Worm (Caenorhabditis elegans) whole organism, mixed stage, embryonic: ENCODE results near the gene aak-2.

Experiments used
- M03D4.4 ChIP-seq: sonication (generic microtip); optimal IDR thresholded peaks from 2 replicates; lab custom pipeline; 2017; ENCODE audit warnings: mild to moderate bottlenecking, missing genetic modification characterization, missing compliant biosample characterization
- ceh-39 ChIP-seq: fragments of 150-350 bp; optimal IDR thresholded peaks from 2 replicates; lab custom pipeline; 2014; ENCODE audit warnings: missing biosample characterization, missing genetic modification characterization
- ceh-43 ChIP-seq: fragments of 200-800 bp; sonication (Bioruptor generic); optimal IDR thresholded peaks from 2 replicates; lab custom pipeline; 2018; ENCODE audit warnings: mild to moderate bottlenecking, missing genetic modification characterization, moderate library complexity, missing compliant biosample characterization
- ceh-83 ChIP-seq: fragments of 200-800 bp; sonication (Bioruptor generic); optimal IDR thresholded peaks from 2 replicates; lab custom pipeline; 2018; ENCODE audit warnings: mild to moderate bottlenecking, missing genetic modification characterization, missing compliant biosample characterization
- ces-1 ChIP-seq: fragments of 150-350 bp; optimal IDR thresholded peaks from 2 replicates; lab custom pipeline; 2014; ENCODE audit warnings: missing biosample characterization, missing genetic modification reagents, missing genetic modification characterization
- drap-1 ChIP-seq: fragments of 200-800 bp; sonication (Bioruptor generic); optimal IDR thresholded peaks from 3 replicates; lab custom pipeline; 2018; ENCODE audit warnings: mild to moderate bottlenecking, missing genetic modification characterization, missing compliant biosample characterization
- elt-3 ChIP-seq: fragments of 150-350 bp; optimal IDR thresholded peaks from 2 replicates; lab custom pipeline; 2014; ENCODE audit warnings: missing biosample characterization, missing genetic modification characterization
- ham-2 ChIP-seq: fragments of 200-800 bp; sonication (Bioruptor generic); optimal IDR thresholded peaks from 2 replicates; lab custom pipeline; 2018; ENCODE audit warnings: mild to moderate bottlenecking, missing genetic modification characterization, missing compliant biosample characterization
- lin-13 ChIP-seq: fragments of 150-350 bp; optimal IDR thresholded peaks from 2 replicates; lab custom pipeline; 2014; ENCODE audit warnings: missing biosample characterization, missing genetic modification characterization
- mls-2 ChIP-seq: sonication (generic microtip); optimal IDR thresholded peaks from 2 replicates; lab custom pipeline; 2016; ENCODE audit warnings: mild to moderate bottlenecking, missing genetic modification characterization, moderate library complexity, missing compliant biosample characterization
- nhr-12 ChIP-seq: fragments of 150-350 bp; optimal IDR thresholded peaks from 2 replicates; lab custom pipeline; 2014; ENCODE audit warnings: missing biosample characterization, missing genetic modification characterization
- nhr-76 ChIP-seq: sonication (generic microtip); optimal IDR thresholded peaks from 2 replicates; lab custom pipeline; 2017; ENCODE audit warnings: missing biosample characterization, missing genetic modification characterization
- pha-4 ChIP-seq: fragments of 150-350 bp; optimal IDR thresholded peaks from 2 replicates; lab custom pipeline; 2018; ENCODE audit warnings: missing biosample characterization, missing genetic modification reagents, missing genetic modification characterization
- sem-2 ChIP-seq: fragments of 200-800 bp; sonication (Bioruptor generic); optimal IDR thresholded peaks from 2 replicates; lab custom pipeline; 2018; ENCODE audit warnings: mild to moderate bottlenecking, missing genetic modification characterization, missing compliant biosample characterization
- snpc-4 ChIP-seq: fragments of 150-350 bp; optimal IDR thresholded peaks from 2 replicates; lab custom pipeline; 2014; ENCODE audit warnings: missing biosample characterization, missing genetic modification characterization
- sptf-1 ChIP-seq: sonication (generic microtip); optimal IDR thresholded peaks from 2 replicates; lab custom pipeline; 2017; ENCODE audit warnings: mild to moderate bottlenecking, missing genetic modification characterization, moderate library complexity, missing compliant biosample characterization
- unc-120 ChIP-seq: sonication (generic microtip); optimal IDR thresholded peaks from 2 replicates; lab custom pipeline; 2017; ENCODE audit warnings: missing genetic modification characterization, missing compliant biosample characterization; ENCODE audit not compliant: poor library complexity, severe bottlenecking

The aak-2 gene

ce11 chrX:16842935-16843334, 47.0 kb downstream of the aak-2 start:
- no peak for TF ChIP-seq lin-13 (tag; lab: Kevin White, UChicago)
- TF ChIP-seq elt-3 = no peak
- TF ChIP-seq pha-4 = no peak
- TF ChIP-seq sem-2 = no peak
- no peak for TF ChIP-seq ceh-43
- no peak for TF ChIP-seq ceh-39 (tag; lab: Kevin White, UChicago)
- no peak for TF ChIP-seq nhr-76 (tag; lab: Kevin White, UChicago)
- TF ChIP-seq drap-1 = no peak
- no peak for TF ChIP-seq sptf-1 (tag; lab: Kevin White, UChicago)
- no peak for TF ChIP-seq mls-2
- TF ChIP-seq ceh-83 (GFP tag; lab: Kevin White, UChicago) = no peak
- no peak for TF ChIP-seq unc-120 (tag; lab: Kevin White, UChicago)
- no peak for TF ChIP-seq nhr-12
- TF ChIP-seq snpc-4 (tag; lab: Kevin White, UChicago) = no peak
- no peak for TF ChIP-seq ham-2 (GFP tag; lab: Kevin White, UChicago)
- no peak for TF ChIP-seq M03D4.4 (tag; lab: Kevin White, UChicago)

- TF ChIP-seq ces-1 (GFP tag; lab: Kevin White, UChicago) (peak; percentile 15), nhr-12 (no peak)
Observed at ce11 chrX:16844924-16845323, 49.0 kb downstream of the aak-2 start, which contains the start of gene F41G4.8. Gene F41G4.8 (minus strand): TSS chrX:16845024.
